Worm (Caenorhabditis elegans) whole organism, L3 larva: ENCODE measurements around the gene srt-11.

Experiments used
- R02D3.7 ChIP-seq: fragments of 150-350 bp; optimal IDR thresholded peaks from 2 replicates; lab custom pipeline; 2014; ENCODE audit warnings: missing biosample characterization, missing genetic modification characterization
- aly-2 ChIP-seq: fragments of 150-350 bp; optimal IDR thresholded peaks from 2 replicates; lab custom pipeline; 2014; ENCODE audit warnings: missing biosample characterization, missing genetic modification characterization
- ama-1 ChIP-seq: fragments of 150-350 bp; optimal IDR thresholded peaks from 2 replicates; lab custom pipeline; 2018
- ceh-28 ChIP-seq: fragments of 150-350 bp; optimal IDR thresholded peaks from 2 replicates; lab custom pipeline; 2014; ENCODE audit warnings: missing biosample characterization, missing genetic modification reagents, missing genetic modification characterization
- ceh-82 ChIP-seq: fragments of 150-350 bp; optimal IDR thresholded peaks from 2 replicates; lab custom pipeline; 2014; ENCODE audit warnings: missing biosample characterization, missing genetic modification characterization
- ceh-9 ChIP-seq: sonication (generic microtip); optimal IDR thresholded peaks from 2 replicates; lab custom pipeline; 2018; ENCODE audit warnings: missing biosample characterization, missing genetic modification characterization
- daf-12 ChIP-seq: fragments of 150-350 bp; optimal IDR thresholded peaks from 2 replicates; lab custom pipeline; 2014; ENCODE audit warnings: missing biosample characterization, missing genetic modification reagents, missing genetic modification characterization
- egl-5 ChIP-seq: fragments of 150-350 bp; optimal IDR thresholded peaks from 2 replicates; lab custom pipeline; 2017; ENCODE audit warnings: missing biosample characterization, missing genetic modification reagents, missing genetic modification characterization, inconsistent platforms
- eor-1 ChIP-seq, 2 experiments: fragments of 150-350 bp; optimal IDR thresholded peaks; 2 replicates each; lab custom pipeline; 2014 to 2018; ENCODE audit warnings: missing biosample characterization in 2 of 2, missing genetic modification characterization in 2 of 2
- fkh-10 ChIP-seq: sonication (generic microtip); optimal IDR thresholded peaks from 2 replicates; lab custom pipeline; 2017; ENCODE audit warnings: missing biosample characterization, missing genetic modification reagents, missing genetic modification characterization
- fkh-2 ChIP-seq: fragments of 150-350 bp; optimal IDR thresholded peaks from 2 replicates; lab custom pipeline; 2014; ENCODE audit warnings: missing biosample characterization, missing genetic modification reagents, missing genetic modification characterization
- fos-1 ChIP-seq: fragments of 150-350 bp; optimal IDR thresholded peaks from 2 replicates; lab custom pipeline; 2014; ENCODE audit warnings: missing biosample characterization, missing genetic modification characterization
- hmg-11 ChIP-seq: sonication (generic microtip); optimal IDR thresholded peaks from 2 replicates; lab custom pipeline; 2016; ENCODE audit warnings: missing genetic modification characterization, missing compliant biosample characterization
- jun-1 ChIP-seq: fragments of 150-350 bp; optimal IDR thresholded peaks from 2 replicates; lab custom pipeline; 2014; ENCODE audit warnings: missing biosample characterization, missing genetic modification reagents, missing genetic modification characterization
- lin-15B ChIP-seq: fragments of 150-350 bp; optimal IDR thresholded peaks from 2 replicates; lab custom pipeline; 2014; ENCODE audit warnings: missing biosample characterization, missing genetic modification characterization
- lin-39 ChIP-seq: fragments of 150-350 bp; optimal IDR thresholded peaks from 2 replicates; lab custom pipeline; 2018; ENCODE audit warnings: missing biosample characterization, missing genetic modification reagents, missing genetic modification characterization
- lsy-12 ChIP-seq: sonication (generic microtip); optimal IDR thresholded peaks from 2 replicates; lab custom pipeline; 2016; ENCODE audit warnings: mild to moderate bottlenecking, missing genetic modification characterization, missing compliant biosample characterization
- mml-1 ChIP-seq: fragments of 150-350 bp; sonication (generic microtip); optimal IDR thresholded peaks from 3 replicates; lab custom pipeline; 2014; ENCODE audit warnings: missing biosample characterization, missing genetic modification characterization
- nfya-1 ChIP-seq: sonication (generic microtip); optimal IDR thresholded peaks from 2 replicates; lab custom pipeline; 2017; ENCODE audit warnings: missing genetic modification characterization, mild to moderate bottlenecking, missing compliant biosample characterization, antibody characterized with exemption, moderate library complexity; ENCODE audit not compliant: insufficient read depth
- nhr-11 ChIP-seq: fragments of 150-350 bp; optimal IDR thresholded peaks from 2 replicates; lab custom pipeline; 2014; ENCODE audit warnings: missing biosample characterization, missing genetic modification characterization
- nhr-237 ChIP-seq: fragments of 150-350 bp; optimal IDR thresholded peaks from 2 replicates; lab custom pipeline; 2014; ENCODE audit warnings: missing biosample characterization, missing genetic modification characterization
- nhr-43 ChIP-seq: sonication (generic microtip); optimal IDR thresholded peaks from 2 replicates; lab custom pipeline; 2016; ENCODE audit warnings: mild to moderate bottlenecking, missing genetic modification characterization, missing compliant biosample characterization; ENCODE audit not compliant: poor library complexity, severe bottlenecking
- nhr-76 ChIP-seq: fragments of 150-350 bp; sonication (generic microtip); optimal IDR thresholded peaks from 5 replicates; lab custom pipeline; 2014; ENCODE audit warnings: missing biosample characterization, missing genetic modification characterization
- pha-4 ChIP-seq: fragments of 150-350 bp; optimal IDR thresholded peaks from 2 replicates; lab custom pipeline; 2014; ENCODE audit warnings: missing biosample characterization, missing genetic modification reagents, missing genetic modification characterization
- pqm-1 ChIP-seq: fragments of 150-350 bp; optimal IDR thresholded peaks from 2 replicates; lab custom pipeline; 2017; ENCODE audit warnings: missing biosample characterization, missing genetic modification characterization, inconsistent platforms
- sea-2 ChIP-seq: fragments of 150-350 bp; sonication (generic microtip); optimal IDR thresholded peaks from 4 replicates; lab custom pipeline; 2014; ENCODE audit warnings: missing biosample characterization, missing genetic modification reagents, missing genetic modification characterization
- skn-1 ChIP-seq: fragments of 150-350 bp; optimal IDR thresholded peaks from 2 replicates; lab custom pipeline; 2014; ENCODE audit warnings: missing biosample characterization, missing genetic modification characterization
- snpc-4 ChIP-seq: fragments of 150-350 bp; optimal IDR thresholded peaks from 2 replicates; lab custom pipeline; 2014; ENCODE audit warnings: missing biosample characterization, missing genetic modification characterization
- tbx-2 ChIP-seq: sonication (generic microtip); optimal IDR thresholded peaks from 2 replicates; lab custom pipeline; 2016; ENCODE audit warnings: mild to moderate bottlenecking, missing genetic modification characterization, missing compliant biosample characterization
- unc-62 ChIP-seq: fragments of 150-350 bp; sonication (generic microtip); optimal IDR thresholded peaks from 4 replicates; lab custom pipeline; 2014; ENCODE audit warnings: missing biosample characterization, missing genetic modification reagents, missing genetic modification characterization
- zag-1 ChIP-seq: fragments of 150-350 bp; optimal IDR thresholded peaks from 2 replicates; lab custom pipeline; 2014; ENCODE audit warnings: missing biosample characterization, missing genetic modification characterization
- ztf-11 ChIP-seq: fragments of 150-350 bp; optimal IDR thresholded peaks from 2 replicates; lab custom pipeline; 2014; ENCODE audit warnings: missing biosample characterization, missing genetic modification characterization
- ztf-4 ChIP-seq: fragments of 150-350 bp; optimal IDR thresholded peaks from 2 replicates; lab custom pipeline; 2014; ENCODE audit warnings: missing biosample characterization, missing genetic modification characterization

srt-11 gene

ce11 chrII:14772956-14773788 is 32.6 kb upstream of the srt-11 start, which contains the start of gene Y54E2A.7:
TSS of gene Y54E2A.7 (minus strand) at chrII:14773006.
- no peak for TF ChIP-seq pha-4 (tag; lab: Kevin White, UChicago)
- TF ChIP-seq fos-1 (tag; lab: Kevin White, UChicago) = no peak
- no peak for TF ChIP-seq nhr-237 (tag; lab: Kevin White, UChicago)
- TF ChIP-seq ztf-4 (tag; lab: Kevin White, UChicago) = no peak
- no peak for TF ChIP-seq nfya-1 (tag; lab: Kevin White, UChicago)
- no peak for TF ChIP-seq aly-2
- no peak for TF ChIP-seq nhr-43 (tag; lab: Kevin White, UChicago)
- TF ChIP-seq ceh-28 (tag; lab: Kevin White, UChicago) = no peak
- TF ChIP-seq mml-1 (tag; lab: Kevin White, UChicago) = no peak
- no peak for TF ChIP-seq tbx-2 (tag; lab: Kevin White, UChicago)
- no peak for TF ChIP-seq skn-1 (tag; lab: Kevin White, UChicago)
- no peak for TF ChIP-seq daf-12 (tag; lab: Kevin White, UChicago)
- TF ChIP-seq fkh-2 = no peak
- TF ChIP-seq nhr-76 (tag; lab: Kevin White, UChicago) = no peak
- no peak for TF ChIP-seq lin-15B (tag; lab: Kevin White, UChicago)
- no peak for TF ChIP-seq unc-62 (GFP tag; lab: Kevin White, UChicago)
- TF ChIP-seq R02D3.7 (tag; lab: Kevin White, UChicago) = no peak
- no peak for TF ChIP-seq jun-1 (tag; lab: Kevin White, UChicago)
- TF ChIP-seq egl-5 (tag; lab: Kevin White, UChicago) = no peak
- no peak for TF ChIP-seq eor-1 (tag; optimal IDR thresholded peaks at IDR 0.05; lab: Kevin White, UChicago)

ce11 chrII:14778092-14778491 is 27.7 kb upstream of the srt-11 start, which contains the start of gene Y54E2A.8:
TSS of gene Y54E2A.8 (plus strand) at chrII:14778345.
- TF ChIP-seq lsy-12 (no peak), eor-1 (tag; optimal IDR thresholded peaks at IDR 0.05; lab: Kevin White, UChicago) (no peak), nhr-43 (tag; lab: Kevin White, UChicago) (no peak), unc-62 (GFP tag; lab: Kevin White, UChicago) (no peak), pha-4 (tag; lab: Kevin White, UChicago) (no peak), ama-1 (no peak)

- TF ChIP-seq ztf-11 (no peak), lsy-12 (no peak), ceh-82 (tag; lab: Kevin White, UChicago) (no peak), aly-2 (no peak), tbx-2 (tag; lab: Kevin White, UChicago) (no peak), egl-5 (tag; lab: Kevin White, UChicago) (no peak), ceh-9 (no peak)
- TF ChIP-seq, all 47 proteins: peak for 0
Measured at ce11 chrII:14779851-14780250, 25.9 kb upstream of the srt-11 start.

- TF ChIP-seq ceh-82 (tag; lab: Kevin White, UChicago) (no peak), nhr-11 (tag; lab: Kevin White, UChicago) (no peak), mml-1 (tag; lab: Kevin White, UChicago) (no peak), lin-39 (tag; lab: Kevin White, UChicago) (no peak), ama-1 (no peak), ceh-28 (tag; lab: Kevin White, UChicago) (no peak), sea-2 (GFP tag; lab: Kevin White, UChicago) (no peak), lin-15B (tag; lab: Kevin White, UChicago) (no peak), tbx-2 (tag; lab: Kevin White, UChicago) (no peak), ztf-4 (tag; lab: Kevin White, UChicago) (no peak), fkh-2 (no peak), pqm-1 (tag; lab: Kevin White, UChicago) (no peak), fkh-10 (GFP tag; lab: Kevin White, UChicago) (no peak), nfya-1 (tag; lab: Kevin White, UChicago) (no peak), zag-1 (tag; lab: Kevin White, UChicago) (no peak), snpc-4 (tag; lab: Kevin White, UChicago) (no peak), hmg-11 (tag; lab: Kevin White, UChicago) (no peak), daf-12 (tag; lab: Kevin White, UChicago) (no peak)
Measured at ce11 chrII:14785906-14786305, 19.9 kb upstream of the srt-11 start, which contains the start of gene Y54E2A.9. TSS of gene Y54E2A.9 (minus strand) at chrII:14786006.
